Fruit fly (Drosophila melanogaster) whole organism, prepupa: Measurements from ENCODE around the gene CG12523.
A peak's percentile ranks its signal among the peaks of the same experiment; 100 is the strongest.

Source experiments
- CG10631 ChIP-seq: fragments of 200-800 bp; sonication (Bioruptor generic); optimal IDR thresholded peaks from 2 replicates; lab custom pipeline; 2016; ENCODE audit warnings: missing biosample characterization, missing genetic modification characterization
- CG11762 ChIP-seq: fragments of 200-800 bp; sonication (Bioruptor generic); optimal IDR thresholded peaks from 3 replicates; lab custom pipeline; 2016; ENCODE audit warnings: missing biosample characterization, missing genetic modification characterization; ENCODE audit not compliant: insufficient read depth
- CG15336 ChIP-seq: fragments of 200-800 bp; sonication (Bioruptor generic); IDR thresholded peaks from 2 replicates; pipeline ENCODE4 v1.3.6; 2022; ENCODE audit warnings: missing biosample characterization, missing genetic modification characterization
- CG1621 ChIP-seq: fragments of 200-800 bp; sonication (Bioruptor generic); optimal IDR thresholded peaks from 3 replicates; lab custom pipeline; 2018; ENCODE audit warnings: missing biosample characterization, mild to moderate bottlenecking, missing genetic modification characterization
- CG16779 ChIP-seq: fragments of 200-800 bp; sonication (Bioruptor generic); optimal IDR thresholded peaks from 3 replicates; lab custom pipeline; 2017; ENCODE audit warnings: missing biosample characterization, mild to moderate bottlenecking, missing genetic modification characterization
- CG31627 ChIP-seq: fragments of 200-800 bp; sonication (Bioruptor generic); optimal IDR thresholded peaks from 3 replicates; lab custom pipeline; 2016; ENCODE audit warnings: missing biosample characterization, missing genetic modification characterization
- CG32006 ChIP-seq: fragments of 200-800 bp; sonication (Bioruptor generic); optimal IDR thresholded peaks from 3 replicates; lab custom pipeline; 2017; ENCODE audit warnings: missing biosample characterization, mild to moderate bottlenecking, missing genetic modification characterization
- CG34406 ChIP-seq: fragments of 200-800 bp; sonication (Bioruptor generic); optimal IDR thresholded peaks from 3 replicates; lab custom pipeline; 2016; ENCODE audit warnings: missing biosample characterization, missing genetic modification characterization
- CG3919 ChIP-seq: fragments of 200-800 bp; sonication (Bioruptor generic); optimal IDR thresholded peaks from 3 replicates; lab custom pipeline; 2016; ENCODE audit warnings: missing biosample characterization, missing genetic modification characterization
- CG4318 ChIP-seq: fragments of 200-800 bp; sonication (Bioruptor generic); optimal IDR thresholded peaks from 3 replicates; lab custom pipeline; 2017; ENCODE audit warnings: missing biosample characterization, mild to moderate bottlenecking, missing genetic modification characterization
- CG6276 ChIP-seq: fragments of 200-800 bp; sonication (Bioruptor generic); optimal IDR thresholded peaks from 2 replicates; lab custom pipeline; 2017; ENCODE audit warnings: missing biosample characterization, mild to moderate bottlenecking, missing genetic modification characterization
- CG6792 ChIP-seq: fragments of 200-800 bp; sonication (Bioruptor generic); optimal IDR thresholded peaks from 3 replicates; lab custom pipeline; 2016; ENCODE audit warnings: missing biosample characterization, missing genetic modification characterization
- CG6808 ChIP-seq: fragments of 200-800 bp; sonication (Bioruptor generic); optimal IDR thresholded peaks from 3 replicates; lab custom pipeline; 2017; ENCODE audit warnings: missing biosample characterization, missing genetic modification characterization, mild to moderate bottlenecking, moderate library complexity, missing genetic modification reagents
- CG6854 ChIP-seq: fragments of 200-800 bp; sonication (Bioruptor generic); optimal IDR thresholded peaks from 2 replicates; lab custom pipeline; 2017; ENCODE audit warnings: missing biosample characterization, mild to moderate bottlenecking, missing genetic modification characterization
- CG8319 ChIP-seq: fragments of 200-800 bp; sonication (Bioruptor generic); optimal IDR thresholded peaks from 3 replicates; lab custom pipeline; 2016; ENCODE audit warnings: missing biosample characterization, missing genetic modification characterization
- CG8632 ChIP-seq: fragments of 200-800 bp; sonication (Bioruptor generic); optimal IDR thresholded peaks from 3 replicates; lab custom pipeline; 2016; ENCODE audit warnings: missing biosample characterization, missing genetic modification characterization
- CG9139 ChIP-seq: fragments of 200-800 bp; sonication (Bioruptor generic); optimal IDR thresholded peaks from 3 replicates; lab custom pipeline; 2017; ENCODE audit warnings: missing biosample characterization, mild to moderate bottlenecking, missing genetic modification characterization
- Eip75B ChIP-seq: fragments of 200-800 bp; sonication (Bioruptor generic); optimal IDR thresholded peaks from 3 replicates; lab custom pipeline; 2016; ENCODE audit warnings: missing biosample characterization, missing genetic modification characterization
- Eip78C ChIP-seq: fragments of 200-800 bp; sonication (Bioruptor generic); peaks from one replicate; lab custom pipeline; 2016; ENCODE audit warnings: missing biosample characterization, missing genetic modification characterization
- Ets21C ChIP-seq: fragments of 200-800 bp; sonication (Bioruptor generic); optimal IDR thresholded peaks from 3 replicates; lab custom pipeline; 2016; ENCODE audit warnings: missing biosample characterization, missing genetic modification characterization
- Ets96B ChIP-seq: fragments of 200-800 bp; optimal IDR thresholded peaks from 2 replicates; lab custom pipeline; 2019; ENCODE audit warnings: missing biosample characterization, mild to moderate bottlenecking, missing genetic modification characterization, moderate library complexity
- Gug ChIP-seq: fragments of 200-800 bp; sonication (Bioruptor generic); IDR thresholded peaks from 2 replicates; pipeline ENCODE4 v1.3.6; 2022; ENCODE audit warnings: missing biosample characterization, missing genetic modification characterization
- Hr39 ChIP-seq: fragments of 200-800 bp; sonication (Bioruptor generic); optimal IDR thresholded peaks from 2 replicates; lab custom pipeline; 2016; ENCODE audit warnings: missing biosample characterization, missing genetic modification characterization
- Hr4 ChIP-seq: fragments of 200-800 bp; sonication (Bioruptor generic); optimal IDR thresholded peaks from 3 replicates; lab custom pipeline; 2016; ENCODE audit warnings: missing biosample characterization, missing genetic modification characterization
- Lpt ChIP-seq: fragments of 200-800 bp; sonication (Bioruptor generic); optimal IDR thresholded peaks from 3 replicates; lab custom pipeline; 2016; ENCODE audit warnings: missing biosample characterization, missing genetic modification characterization
- Met ChIP-seq: fragments of 200-800 bp; sonication (Bioruptor generic); optimal IDR thresholded peaks from 3 replicates; lab custom pipeline; 2016; ENCODE audit warnings: missing biosample characterization, missing genetic modification characterization
- Sox14 ChIP-seq: fragments of 200-800 bp; sonication (Bioruptor generic); optimal IDR thresholded peaks from 3 replicates; lab custom pipeline; 2016; ENCODE audit warnings: missing biosample characterization, missing genetic modification characterization
- Sox15 ChIP-seq: fragments of 200-800 bp; sonication (Bioruptor generic); optimal IDR thresholded peaks from 3 replicates; lab custom pipeline; 2016; ENCODE audit warnings: missing biosample characterization, missing genetic modification characterization
- achi ChIP-seq: fragments of 200-800 bp; sonication (Bioruptor generic); optimal IDR thresholded peaks from 3 replicates; lab custom pipeline; 2016; ENCODE audit warnings: missing biosample characterization, missing genetic modification characterization
- acj6 ChIP-seq: fragments of 200-800 bp; sonication (Bioruptor generic); optimal IDR thresholded peaks from 3 replicates; lab custom pipeline; 2016; ENCODE audit warnings: missing biosample characterization, missing genetic modification characterization
- cyc ChIP-seq: fragments of 200-800 bp; sonication (Bioruptor generic); optimal IDR thresholded peaks from 3 replicates; lab custom pipeline; 2016; ENCODE audit warnings: missing biosample characterization, missing genetic modification characterization
- dsx ChIP-seq: fragments of 200-800 bp; optimal IDR thresholded peaks from 3 replicates; lab custom pipeline; 2019; ENCODE audit warnings: missing biosample characterization, mild to moderate bottlenecking, missing genetic modification characterization, moderate library complexity; ENCODE audit not compliant: poor library complexity, severe bottlenecking
- eg ChIP-seq: fragments of 200-800 bp; sonication (Bioruptor generic); IDR thresholded peaks from 3 replicates; pipeline ENCODE4 v1.3.6; 2022; ENCODE audit warnings: missing biosample characterization, missing genetic modification characterization
- fd85E ChIP-seq: fragments of 200-800 bp; sonication (Bioruptor generic); optimal IDR thresholded peaks from 3 replicates; lab custom pipeline; 2016; ENCODE audit warnings: missing biosample characterization, missing genetic modification characterization
- fkh ChIP-seq: fragments of 200-800 bp; sonication (Bioruptor generic); optimal IDR thresholded peaks from 3 replicates; lab custom pipeline; 2017; ENCODE audit warnings: missing biosample characterization, mild to moderate bottlenecking, missing genetic modification characterization, moderate library complexity
- lz ChIP-seq: fragments of 200-800 bp; sonication (Bioruptor generic); optimal IDR thresholded peaks from 3 replicates; lab custom pipeline; 2016; ENCODE audit warnings: missing biosample characterization, missing genetic modification characterization
- salr ChIP-seq, 2 experiments: fragments of 200-800 bp; sonication (Bioruptor generic); optimal IDR thresholded peaks; 3 replicates each; lab custom pipeline; 2016 to 2018; ENCODE audit warnings: missing biosample characterization in 2 of 2, missing genetic modification characterization in 2 of 2, mild to moderate bottlenecking in 1 of 2
- spab ChIP-seq: fragments of 200-800 bp; sonication (Bioruptor generic); optimal IDR thresholded peaks from 2 replicates; lab custom pipeline; 2017; ENCODE audit warnings: missing biosample characterization, mild to moderate bottlenecking, missing genetic modification characterization, missing genetic modification reagents
- ss ChIP-seq, 2 experiments: fragments of 200-800 bp; sonication (Bioruptor generic); optimal IDR thresholded peaks; 2 replicates in 1 of 2; 3 replicates in 1 of 2; lab custom pipeline; 2017 to 2018; ENCODE audit warnings: mild to moderate bottlenecking in 2 of 2, missing biosample characterization in 2 of 2, missing genetic modification characterization in 2 of 2, moderate library complexity in 1 of 2
- svp ChIP-seq: fragments of 200-800 bp; sonication (Bioruptor generic); peaks from one replicate; lab custom pipeline; 2016; ENCODE audit warnings: missing biosample characterization, missing genetic modification characterization
- topi ChIP-seq: fragments of 200-800 bp; sonication (Bioruptor generic); optimal IDR thresholded peaks from 3 replicates; lab custom pipeline; 2016; ENCODE audit warnings: missing biosample characterization, missing genetic modification characterization
- vri ChIP-seq: fragments of 200-800 bp; sonication (Bioruptor generic); optimal IDR thresholded peaks from 3 replicates; lab custom pipeline; 2016; ENCODE audit warnings: missing biosample characterization, mild to moderate bottlenecking, missing genetic modification characterization

Gene CG12523

dm6 chr3L:10837869-10838783, 37.1 kb downstream of the CG12523 start (continued):
- peak; percentile 75 for TF ChIP-seq CG8632
- peak; percentile 72 for TF ChIP-seq vri (GFP tag; lab: Kevin White, UChicago)
- TF ChIP-seq Gug = peak; percentile 64
- peak; percentile 52 for TF ChIP-seq spab
- TF ChIP-seq Met (GFP tag; lab: Kevin White, UChicago) = peak; percentile 81
- peak; percentile 81 for TF ChIP-seq Hr39 (GFP tag; lab: Kevin White, UChicago)
- no peak for TF ChIP-seq fd85E (GFP tag; lab: Kevin White, UChicago)
- peak; percentile 69 for TF ChIP-seq CG32006
- peak; percentile 68 for TF ChIP-seq lz
- TF ChIP-seq fkh = peak; percentile 75

dm6 chr3L:10840867-10841266, 39.9 kb downstream of the CG12523 start:
- TF ChIP-seq CG32006 = no peak
- TF ChIP-seq Eip78C (GFP tag; lab: Kevin White, UChicago) = peak; percentile 8
- TF ChIP-seq Gug = no peak

dm6 chr3L:10841905-10842304, 40.9 kb downstream of the CG12523 start:
- no peak for TF ChIP-seq eg (GFP tag; lab: Robert Waterston, UW)
- peak in 1 of 2 experiments; percentile 13 for TF ChIP-seq ss (GFP tag; optimal IDR thresholded peaks at IDR 0.05; lab: Kevin White, UChicago)

- TF ChIP-seq CG8632 = no peak
- TF ChIP-seq CG6792 (GFP tag; lab: Kevin White, UChicago) = no peak
- no peak for TF ChIP-seq Sox14 (GFP tag; lab: Kevin White, UChicago)
- TF ChIP-seq Ets96B (tag; lab: Kevin White, UChicago) = no peak
- no peak for TF ChIP-seq CG31627 (GFP tag; lab: Kevin White, UChicago)
- no peak for TF ChIP-seq CG1621 (tag; lab: Kevin White, UChicago)
- TF ChIP-seq CG11762 (GFP tag; lab: Kevin White, UChicago) = no peak
- no peak for TF ChIP-seq Sox15 (GFP tag; lab: Kevin White, UChicago)
- no peak for TF ChIP-seq Lpt (GFP tag; lab: Kevin White, UChicago)
- no peak for TF ChIP-seq CG16779 (tag; lab: Kevin White, UChicago)
- TF ChIP-seq CG9139 = no peak
- no peak for TF ChIP-seq Hr4
Observed at dm6 chr3L:10842830-10843229, 41.8 kb downstream of the CG12523 start.

dm6 chr3L:10843273-10843672, 42.3 kb downstream of the CG12523 start:
- peak; percentile 11 for TF ChIP-seq CG6276 (GFP tag; lab: Kevin White, UChicago)
- no peak for TF ChIP-seq Sox14 (GFP tag; lab: Kevin White, UChicago)
- TF ChIP-seq Eip78C (GFP tag; lab: Kevin White, UChicago) = peak; percentile 75
- TF ChIP-seq CG6808 (GFP tag; lab: Kevin White, UChicago) = peak; percentile 18
- TF ChIP-seq CG3919 (GFP tag; lab: Kevin White, UChicago) = no peak
- peak; percentile 44 for TF ChIP-seq CG8632
- peak; percentile 57 for TF ChIP-seq CG32006
- peak; percentile 13 for TF ChIP-seq CG4318 (GFP tag; lab: Kevin White, UChicago)
- no peak for TF ChIP-seq cyc (GFP tag; lab: Kevin White, UChicago)
- TF ChIP-seq CG34406 (GFP tag; lab: Kevin White, UChicago) = peak; percentile 35
- TF ChIP-seq CG31627 (GFP tag; lab: Kevin White, UChicago) = no peak
- TF ChIP-seq svp = peak; percentile 62
- no peak for TF ChIP-seq Eip75B (GFP tag; lab: Kevin White, UChicago)
- peak; percentile 44 for TF ChIP-seq CG10631
- TF ChIP-seq salr (GFP tag; optimal IDR thresholded peaks at IDR 0.05; lab: Kevin White, UChicago) = peak in 1 of 2 experiments; percentile 32
- no peak for TF ChIP-seq Ets21C
- no peak for TF ChIP-seq Hr4
- peak; percentile 43 for TF ChIP-seq acj6 (GFP tag; lab: Kevin White, UChicago)
- peak; percentile 4 for TF ChIP-seq CG8319 (GFP tag; lab: Kevin White, UChicago)
- peak; percentile 45 for TF ChIP-seq achi (GFP tag; lab: Kevin White, UChicago)
- TF ChIP-seq ss (GFP tag; optimal IDR thresholded peaks at IDR 0.05; lab: Kevin White, UChicago) = peak in 1 of 2 experiments; percentile 37
- TF ChIP-seq CG6854 (GFP tag; lab: Kevin White, UChicago) = no peak
- no peak for TF ChIP-seq topi
- TF ChIP-seq lz = no peak
- peak; percentile 7 for TF ChIP-seq CG16779 (tag; lab: Kevin White, UChicago)
- 0 out of 2 replicates have a peak, but pooled peaks have one; percentile 17 for TF ChIP-seq CG15336 (GFP tag; lab: Robert Waterston, UW)
- TF ChIP-seq dsx = peak; percentile 22
